Fruit fly (Drosophila melanogaster) whole organism, prepupa: Measurements from ENCODE around the gene Or85f.
A peak's percentile ranks its signal among the peaks of the same experiment; 100 is the strongest.

Experiments used
- Blimp-1 ChIP-seq: fragments of 200-800 bp; sonication (Bioruptor generic); optimal IDR thresholded peaks from 3 replicates; lab custom pipeline; 2017; ENCODE audit warnings: missing biosample characterization, missing genetic modification characterization, mild to moderate bottlenecking, moderate library complexity, missing genetic modification reagents
- CG10669 ChIP-seq: fragments of 200-800 bp; sonication (Bioruptor generic); optimal IDR thresholded peaks from 3 replicates; lab custom pipeline; 2018; ENCODE audit warnings: missing biosample characterization, mild to moderate bottlenecking, missing genetic modification characterization, moderate library complexity
- CG11294 ChIP-seq: fragments of 200-800 bp; sonication (Bioruptor generic); IDR thresholded peaks from 2 replicates; pipeline ENCODE4 v1.3.6; 2022; ENCODE audit warnings: missing biosample characterization, missing genetic modification characterization
- CG11762 ChIP-seq: fragments of 200-800 bp; sonication (Bioruptor generic); optimal IDR thresholded peaks from 3 replicates; lab custom pipeline; 2016; ENCODE audit warnings: missing biosample characterization, missing genetic modification characterization; ENCODE audit not compliant: insufficient read depth
- CG11902 ChIP-seq: fragments of 200-800 bp; sonication (Bioruptor generic); optimal IDR thresholded peaks from 3 replicates; lab custom pipeline; 2016; ENCODE audit warnings: missing biosample characterization, missing genetic modification characterization
- CG15336 ChIP-seq: fragments of 200-800 bp; sonication (Bioruptor generic); IDR thresholded peaks from 2 replicates; pipeline ENCODE4 v1.3.6; 2022; ENCODE audit warnings: missing biosample characterization, missing genetic modification characterization
- CG1621 ChIP-seq: fragments of 200-800 bp; sonication (Bioruptor generic); optimal IDR thresholded peaks from 3 replicates; lab custom pipeline; 2018; ENCODE audit warnings: missing biosample characterization, mild to moderate bottlenecking, missing genetic modification characterization
- CG3032 ChIP-seq: fragments of 200-800 bp; optimal IDR thresholded peaks from 2 replicates; lab custom pipeline; 2019; ENCODE audit warnings: missing biosample characterization, mild to moderate bottlenecking, missing genetic modification characterization, moderate library complexity
- CG31627 ChIP-seq: fragments of 200-800 bp; sonication (Bioruptor generic); optimal IDR thresholded peaks from 3 replicates; lab custom pipeline; 2016; ENCODE audit warnings: missing biosample characterization, missing genetic modification characterization
- CG34406 ChIP-seq: fragments of 200-800 bp; sonication (Bioruptor generic); optimal IDR thresholded peaks from 3 replicates; lab custom pipeline; 2016; ENCODE audit warnings: missing biosample characterization, missing genetic modification characterization
- CG3919 ChIP-seq: fragments of 200-800 bp; sonication (Bioruptor generic); optimal IDR thresholded peaks from 3 replicates; lab custom pipeline; 2016; ENCODE audit warnings: missing biosample characterization, missing genetic modification characterization
- CG6276 ChIP-seq: fragments of 200-800 bp; sonication (Bioruptor generic); optimal IDR thresholded peaks from 2 replicates; lab custom pipeline; 2017; ENCODE audit warnings: missing biosample characterization, mild to moderate bottlenecking, missing genetic modification characterization
- CG6808 ChIP-seq: fragments of 200-800 bp; sonication (Bioruptor generic); optimal IDR thresholded peaks from 3 replicates; lab custom pipeline; 2017; ENCODE audit warnings: missing biosample characterization, missing genetic modification characterization, mild to moderate bottlenecking, moderate library complexity, missing genetic modification reagents
- CG6854 ChIP-seq: fragments of 200-800 bp; sonication (Bioruptor generic); optimal IDR thresholded peaks from 2 replicates; lab custom pipeline; 2017; ENCODE audit warnings: missing biosample characterization, mild to moderate bottlenecking, missing genetic modification characterization
- CG8119 ChIP-seq: fragments of 200-800 bp; sonication (Bioruptor generic); IDR thresholded peaks from 3 replicates; pipeline ENCODE4 v1.3.6; 2022; ENCODE audit warnings: missing biosample characterization, missing genetic modification characterization
- CG8319 ChIP-seq: fragments of 200-800 bp; sonication (Bioruptor generic); optimal IDR thresholded peaks from 3 replicates; lab custom pipeline; 2016; ENCODE audit warnings: missing biosample characterization, missing genetic modification characterization
- CG8632 ChIP-seq: fragments of 200-800 bp; sonication (Bioruptor generic); optimal IDR thresholded peaks from 3 replicates; lab custom pipeline; 2016; ENCODE audit warnings: missing biosample characterization, missing genetic modification characterization
- CG9139 ChIP-seq: fragments of 200-800 bp; sonication (Bioruptor generic); optimal IDR thresholded peaks from 3 replicates; lab custom pipeline; 2017; ENCODE audit warnings: missing biosample characterization, mild to moderate bottlenecking, missing genetic modification characterization
- Eip75B ChIP-seq: fragments of 200-800 bp; sonication (Bioruptor generic); optimal IDR thresholded peaks from 3 replicates; lab custom pipeline; 2016; ENCODE audit warnings: missing biosample characterization, missing genetic modification characterization
- Eip93F ChIP-seq: fragments of 200-800 bp; sonication (Bioruptor generic); optimal IDR thresholded peaks from 2 replicates; lab custom pipeline; 2016; ENCODE audit warnings: missing biosample characterization, mild to moderate bottlenecking, missing genetic modification characterization
- Ets21C ChIP-seq: fragments of 200-800 bp; sonication (Bioruptor generic); optimal IDR thresholded peaks from 3 replicates; lab custom pipeline; 2016; ENCODE audit warnings: missing biosample characterization, missing genetic modification characterization
- Ets96B ChIP-seq: fragments of 200-800 bp; optimal IDR thresholded peaks from 2 replicates; lab custom pipeline; 2019; ENCODE audit warnings: missing biosample characterization, mild to moderate bottlenecking, missing genetic modification characterization, moderate library complexity
- Gug ChIP-seq: fragments of 200-800 bp; sonication (Bioruptor generic); IDR thresholded peaks from 2 replicates; pipeline ENCODE4 v1.3.6; 2022; ENCODE audit warnings: missing biosample characterization, missing genetic modification characterization
- Hr38 ChIP-seq: sonication (Bioruptor generic); optimal IDR thresholded peaks from 2 replicates; lab custom pipeline; 2016; ENCODE audit warnings: missing biosample characterization, missing genetic modification characterization
- Hr39 ChIP-seq: fragments of 200-800 bp; sonication (Bioruptor generic); optimal IDR thresholded peaks from 2 replicates; lab custom pipeline; 2016; ENCODE audit warnings: missing biosample characterization, missing genetic modification characterization
- Lpt ChIP-seq: fragments of 200-800 bp; sonication (Bioruptor generic); optimal IDR thresholded peaks from 3 replicates; lab custom pipeline; 2016; ENCODE audit warnings: missing biosample characterization, missing genetic modification characterization
- Met ChIP-seq: fragments of 200-800 bp; sonication (Bioruptor generic); optimal IDR thresholded peaks from 3 replicates; lab custom pipeline; 2016; ENCODE audit warnings: missing biosample characterization, missing genetic modification characterization
- OdsH ChIP-seq: fragments of 200-800 bp; sonication (Bioruptor generic); optimal IDR thresholded peaks from 3 replicates; lab custom pipeline; 2016; ENCODE audit warnings: missing biosample characterization, missing genetic modification characterization
- Smox ChIP-seq: fragments of 200-800 bp; sonication (Bioruptor generic); optimal IDR thresholded peaks from 3 replicates; lab custom pipeline; 2016; ENCODE audit warnings: missing biosample characterization, missing genetic modification characterization
- Sox102F ChIP-seq: fragments of 200-800 bp; sonication (Bioruptor generic); optimal IDR thresholded peaks from 2 replicates; lab custom pipeline; 2016; ENCODE audit warnings: missing biosample characterization, mild to moderate bottlenecking, missing genetic modification characterization
- Sox14 ChIP-seq: fragments of 200-800 bp; sonication (Bioruptor generic); optimal IDR thresholded peaks from 3 replicates; lab custom pipeline; 2016; ENCODE audit warnings: missing biosample characterization, missing genetic modification characterization
- Sox15 ChIP-seq: fragments of 200-800 bp; sonication (Bioruptor generic); optimal IDR thresholded peaks from 3 replicates; lab custom pipeline; 2016; ENCODE audit warnings: missing biosample characterization, missing genetic modification characterization
- achi ChIP-seq: fragments of 200-800 bp; sonication (Bioruptor generic); optimal IDR thresholded peaks from 3 replicates; lab custom pipeline; 2016; ENCODE audit warnings: missing biosample characterization, missing genetic modification characterization
- dac ChIP-seq: fragments of 200-800 bp; sonication (Bioruptor generic); optimal IDR thresholded peaks from 2 replicates; lab custom pipeline; 2017; ENCODE audit warnings: missing biosample characterization, mild to moderate bottlenecking, missing genetic modification characterization
- dsx ChIP-seq: fragments of 200-800 bp; optimal IDR thresholded peaks from 3 replicates; lab custom pipeline; 2019; ENCODE audit warnings: missing biosample characterization, mild to moderate bottlenecking, missing genetic modification characterization, moderate library complexity; ENCODE audit not compliant: poor library complexity, severe bottlenecking
- eg ChIP-seq: fragments of 200-800 bp; sonication (Bioruptor generic); IDR thresholded peaks from 3 replicates; pipeline ENCODE4 v1.3.6; 2022; ENCODE audit warnings: missing biosample characterization, missing genetic modification characterization
- fd59A ChIP-seq: fragments of 200-800 bp; sonication (Bioruptor generic); optimal IDR thresholded peaks from 2 replicates; lab custom pipeline; 2017; ENCODE audit warnings: missing biosample characterization, mild to moderate bottlenecking, missing genetic modification characterization, missing genetic modification reagents
- fd85E ChIP-seq: fragments of 200-800 bp; sonication (Bioruptor generic); optimal IDR thresholded peaks from 3 replicates; lab custom pipeline; 2016; ENCODE audit warnings: missing biosample characterization, missing genetic modification characterization
- fkh ChIP-seq: fragments of 200-800 bp; sonication (Bioruptor generic); optimal IDR thresholded peaks from 3 replicates; lab custom pipeline; 2017; ENCODE audit warnings: missing biosample characterization, mild to moderate bottlenecking, missing genetic modification characterization, moderate library complexity
- lz ChIP-seq: fragments of 200-800 bp; sonication (Bioruptor generic); optimal IDR thresholded peaks from 3 replicates; lab custom pipeline; 2016; ENCODE audit warnings: missing biosample characterization, missing genetic modification characterization
- net ChIP-seq: fragments of 200-800 bp; sonication (Bioruptor generic); optimal IDR thresholded peaks from 3 replicates; lab custom pipeline; 2016; ENCODE audit warnings: missing biosample characterization, missing genetic modification characterization
- pdm3 ChIP-seq: fragments of 200-800 bp; sonication (Bioruptor generic); optimal IDR thresholded peaks from 3 replicates; lab custom pipeline; 2016; ENCODE audit warnings: missing biosample characterization, missing genetic modification characterization
- salr ChIP-seq, 2 experiments: fragments of 200-800 bp; sonication (Bioruptor generic); optimal IDR thresholded peaks; 3 replicates each; lab custom pipeline; 2016 to 2018; ENCODE audit warnings: missing biosample characterization in 2 of 2, missing genetic modification characterization in 2 of 2, mild to moderate bottlenecking in 1 of 2
- spab ChIP-seq: fragments of 200-800 bp; sonication (Bioruptor generic); optimal IDR thresholded peaks from 2 replicates; lab custom pipeline; 2017; ENCODE audit warnings: missing biosample characterization, mild to moderate bottlenecking, missing genetic modification characterization, missing genetic modification reagents
- ss ChIP-seq, 2 experiments: fragments of 200-800 bp; sonication (Bioruptor generic); optimal IDR thresholded peaks; 2 replicates in 1 of 2; 3 replicates in 1 of 2; lab custom pipeline; 2017 to 2018; ENCODE audit warnings: mild to moderate bottlenecking in 2 of 2, missing biosample characterization in 2 of 2, missing genetic modification characterization in 2 of 2, moderate library complexity in 1 of 2
- svp ChIP-seq: fragments of 200-800 bp; sonication (Bioruptor generic); peaks from one replicate; lab custom pipeline; 2016; ENCODE audit warnings: missing biosample characterization, missing genetic modification characterization
- topi ChIP-seq: fragments of 200-800 bp; sonication (Bioruptor generic); optimal IDR thresholded peaks from 3 replicates; lab custom pipeline; 2016; ENCODE audit warnings: missing biosample characterization, missing genetic modification characterization
- vri ChIP-seq: fragments of 200-800 bp; sonication (Bioruptor generic); optimal IDR thresholded peaks from 3 replicates; lab custom pipeline; 2016; ENCODE audit warnings: missing biosample characterization, mild to moderate bottlenecking, missing genetic modification characterization

Or85f gene

dm6 chr3R:9399951-9400392 is 2.0 kb downstream of the Or85f start, which contains the start of gene CG34117 (continued):
- peak; percentile 71 for TF ChIP-seq Ets96B (tag; lab: Kevin White, UChicago)
- TF ChIP-seq Eip75B = peak; percentile 66
- TF ChIP-seq dsx = peak; percentile 66
- peak; percentile 40 for TF ChIP-seq Eip93F (GFP tag; lab: Kevin White, UChicago)
- peak; percentile 72 for TF ChIP-seq topi (GFP tag; lab: Kevin White, UChicago)
- peak; percentile 79 for TF ChIP-seq Met (GFP tag; lab: Kevin White, UChicago)
- peak; percentile 60 for TF ChIP-seq Ets21C
- peak; percentile 44 for TF ChIP-seq CG11902 (GFP tag; lab: Kevin White, UChicago)
- TF ChIP-seq CG6854 (GFP tag; lab: Kevin White, UChicago) = peak; percentile 17
- peak; percentile 33 for TF ChIP-seq CG6808 (GFP tag; lab: Kevin White, UChicago)
- TF ChIP-seq fd59A (GFP tag; lab: Kevin White, UChicago) = no peak

dm6 chr3R:9401127-9401603 is 3.2 kb downstream of the Or85f start, which contains the start of the genes RpL34b and CG8132:
RpL34b (minus strand) TSS chr3R:9401226.
CG8132 (plus strand) TSS chr3R:9401495.
- TF ChIP-seq net (peak; percentile 86), Met (GFP tag; lab: Kevin White, UChicago) (peak; percentile 93), svp (peak; percentile 95), CG6276 (GFP tag; lab: Kevin White, UChicago) (no peak), CG11762 (peak; percentile 84), Gug (GFP tag; lab: Robert Waterston, UW) (peak; percentile 96), Sox102F (GFP tag; lab: Kevin White, UChicago) (peak; percentile 92), CG15336 (GFP tag; lab: Robert Waterston, UW) (peak; percentile 86), achi (GFP tag; lab: Kevin White, UChicago) (peak; percentile 89), CG3032 (peak; percentile 96), Sox14 (GFP tag; lab: Kevin White, UChicago) (peak; percentile 92), CG6808 (GFP tag; lab: Kevin White, UChicago) (peak; percentile 84), CG10669 (GFP tag; lab: Kevin White, UChicago) (peak; percentile 84), lz (GFP tag; lab: Kevin White, UChicago) (peak; percentile 97), CG3919 (GFP tag; lab: Kevin White, UChicago) (peak; percentile 94), CG1621 (tag; lab: Kevin White, UChicago) (peak; percentile 82), CG11902 (GFP tag; lab: Kevin White, UChicago) (peak; percentile 90), Hr39 (GFP tag; lab: Kevin White, UChicago) (peak; percentile 95), CG8632 (peak; percentile 86), spab (GFP tag; lab: Kevin White, UChicago) (peak; percentile 71), ss (GFP tag; optimal IDR thresholded peaks at IDR 0.05; lab: Kevin White, UChicago) (peak in 1 of 2 experiments; percentile 84), Sox15 (GFP tag; lab: Kevin White, UChicago) (peak; percentile 86), CG11294 (GFP tag; lab: Robert Waterston, UW) (peak; percentile 82), Hr38 (peak; percentile 39), vri (GFP tag; lab: Kevin White, UChicago) (peak; percentile 92), fd85E (peak; percentile 79), Smox (GFP tag; lab: Kevin White, UChicago) (peak; percentile 91), CG9139 (peak; percentile 78), fkh (GFP tag; lab: Kevin White, UChicago) (peak; percentile 87), CG8319 (GFP tag; lab: Kevin White, UChicago) (peak; percentile 85), Blimp-1 (GFP tag; lab: Kevin White, UChicago) (peak; percentile 85), pdm3 (GFP tag; lab: Kevin White, UChicago) (peak; percentile 94), CG34406 (GFP tag; lab: Kevin White, UChicago) (peak; percentile 88), topi (GFP tag; lab: Kevin White, UChicago) (peak; percentile 90), OdsH (peak; percentile 94), salr (GFP tag; optimal IDR thresholded peaks at IDR 0.05; lab: Kevin White, UChicago) (peak; percentile 76 to 89), dac (peak; percentile 86), Eip93F (GFP tag; lab: Kevin White, UChicago) (peak; percentile 88), Ets96B (tag; lab: Kevin White, UChicago) (peak; percentile 84), fd59A (GFP tag; lab: Kevin White, UChicago) (peak; percentile 79), CG31627 (GFP tag; lab: Kevin White, UChicago) (peak; percentile 96), CG8119 (GFP tag; lab: Robert Waterston, UW) (peak; percentile 86), eg (peak; percentile 97), dsx (peak; percentile 81), Lpt (GFP tag; lab: Kevin White, UChicago) (peak; percentile 86)
